Fruit fly (Drosophila melanogaster) whole organism, adult: ENCODE data around the gene CG14974.

Experiments
- CG33017 ChIP-seq: fragments of 200-800 bp; sonication (Bioruptor generic); optimal IDR thresholded peaks from 2 replicates; lab custom pipeline; 2018; ENCODE audit warnings: missing biosample characterization, mild to moderate bottlenecking, missing genetic modification characterization, moderate library complexity
- CG7101 ChIP-seq: fragments of 200-800 bp; sonication (Bioruptor generic); optimal IDR thresholded peaks from 2 replicates; lab custom pipeline; 2018; ENCODE audit warnings: missing biosample characterization, mild to moderate bottlenecking, missing genetic modification characterization, moderate library complexity
- Clk ChIP-seq: fragments of 200-800 bp; sonication (Bioruptor generic); optimal IDR thresholded peaks from 2 replicates; lab custom pipeline; 2017; ENCODE audit warnings: missing biosample characterization, missing genetic modification characterization
- cnc ChIP-seq, 2 experiments: fragments of >200 bp; optimal IDR thresholded peaks; 2 replicates each; lab custom pipeline; 2017

DNA sequence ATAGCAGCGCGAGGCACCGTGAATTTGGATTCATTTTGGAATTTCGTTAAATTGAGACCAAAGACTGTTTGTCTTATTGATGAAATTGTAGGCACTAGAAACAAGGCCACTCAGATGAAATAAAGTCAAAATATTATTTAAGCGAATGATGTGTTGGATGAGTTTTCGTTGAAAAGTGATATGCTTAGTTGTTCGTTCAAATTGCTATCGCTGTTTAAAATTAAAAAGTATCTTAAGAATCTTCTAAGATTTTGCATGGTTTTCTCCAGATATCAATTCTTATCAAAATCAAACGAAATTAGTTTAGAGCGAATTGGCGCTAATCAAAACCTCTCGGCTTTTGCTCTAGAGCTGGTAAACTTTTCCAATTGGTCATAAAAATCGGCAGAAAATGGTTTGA lies at the start of gene CG14974:
- TF ChIP-seq Clk (GFP tag; lab: Kevin White, UChicago) = no peak
- TF ChIP-seq CG33017 (tag; lab: Kevin White, UChicago) = no peak
- TF ChIP-seq cnc (optimal IDR thresholded peaks at IDR 0.05; lab: Kevin White, UChicago) = no peak
- TF ChIP-seq CG7101 (tag; lab: Kevin White, UChicago) = no peak
